Fruit fly (Drosophila melanogaster) whole organism: ENCODE measurements around the gene CG4830.

Experiments used
- CG8478 ChIP-seq: fragments of >200 bp; optimal IDR thresholded peaks from 2 replicates; lab custom pipeline; 2018; ENCODE audit warnings: inconsistent platforms
- Dll ChIP-seq: fragments of >200 bp; optimal IDR thresholded peaks from 2 replicates; lab custom pipeline; 2017
- pan ChIP-seq: fragments of >200 bp; optimal IDR thresholded peaks from 2 replicates; lab custom pipeline; 2017
- psq ChIP-seq: fragments of >200 bp; optimal IDR thresholded peaks from 2 replicates; lab custom pipeline; 2017
- usp ChIP-seq: fragments of >200 bp; optimal IDR thresholded peaks from 2 replicates; lab custom pipeline; 2017; ENCODE audit warnings: missing biosample characterization, missing genetic modification characterization, mixed read lengths

dm6 chr3R:12252457-12253065 lies 42.4 kb upstream of the CG4830 start:
- TF ChIP-seq psq (no peak), usp (GFP tag; lab: Kevin White, UChicago) (no peak), pan (lab: Kevin White, UChicago) (no peak), CG8478 (no peak), Dll (lab: Kevin White, UChicago) (no peak)
